Fruit fly (Drosophila melanogaster) whole organism, wandering third instar larva: Measurements from ENCODE around the gene RhoBTB.

ENCODE experiments used
- Dfd ChIP-seq: fragments of >200 bp; optimal IDR thresholded peaks from 2 replicates; lab custom pipeline; 2017; ENCODE audit warnings: missing biosample characterization, missing genetic modification characterization
- OdsH ChIP-seq: fragments of 200-800 bp; sonication (Bioruptor generic); optimal IDR thresholded peaks from 2 replicates; lab custom pipeline; 2016; ENCODE audit warnings: missing biosample characterization, mild to moderate bottlenecking, missing genetic modification characterization
- Rel ChIP-seq, 2 experiments: fragments of 200-800 bp; sonication (Bioruptor generic) in 1 of 2; optimal IDR thresholded peaks; 2 replicates in 1 of 2; 3 replicates in 1 of 2; lab custom pipeline; 2016 to 2019; ENCODE audit warnings: mild to moderate bottlenecking in 2 of 2, missing biosample characterization in 2 of 2, missing genetic modification characterization in 2 of 2, moderate library complexity in 1 of 2
- Vsx2 ChIP-seq: fragments of 200-300, 225-300 bp; sonication (Bioruptor generic); optimal IDR thresholded peaks from 2 replicates; lab custom pipeline; 2018; ENCODE audit warnings: missing biosample characterization, missing genetic modification characterization; ENCODE audit not compliant: partially characterized antibody
- dmrt93B ChIP-seq: fragments of 200-800 bp; sonication (Bioruptor generic); optimal IDR thresholded peaks from 2 replicates; lab custom pipeline; 2018; ENCODE audit warnings: missing biosample characterization, mild to moderate bottlenecking, missing genetic modification characterization
- dsf ChIP-seq: sonication (Bioruptor generic); optimal IDR thresholded peaks from 2 replicates; lab custom pipeline; 2016; ENCODE audit warnings: missing biosample characterization, missing genetic modification characterization, borderline replicate concordance
- psq ChIP-seq: fragments of 200-800 bp; sonication (Bioruptor generic); optimal IDR thresholded peaks from 3 replicates; lab custom pipeline; 2017; ENCODE audit warnings: missing biosample characterization, mild to moderate bottlenecking, missing genetic modification characterization, moderate library complexity
- tai ChIP-seq: sonication (Bioruptor generic); optimal IDR thresholded peaks from 2 replicates; lab custom pipeline; 2016; ENCODE audit warnings: missing biosample characterization, missing genetic modification characterization

- TF ChIP-seq OdsH = no peak
- no peak for TF ChIP-seq dmrt93B
- no peak for TF ChIP-seq psq (GFP tag; lab: Kevin White, UChicago)
- TF ChIP-seq tai (GFP tag; lab: Kevin White, UChicago) = no peak
- TF ChIP-seq Rel (GFP tag; optimal IDR thresholded peaks at IDR 0.05; lab: Kevin White, UChicago) = no peak
- no peak for TF ChIP-seq Rel (tag; optimal IDR thresholded peaks at IDR 0.05; lab: Kevin White, UChicago)
- no peak for TF ChIP-seq Dfd
- no peak for TF ChIP-seq dsf (GFP tag; lab: Kevin White, UChicago)
- TF ChIP-seq Vsx2 (GFP tag; lab: Kevin White, UChicago) = no peak
These were observed 55.6 kb downstream of the RhoBTB start for dm6 chr3L:20431619-20432018.
